Fruit fly (Drosophila melanogaster) whole organism, adult: ENCODE measurements around the gene CG6800.

ENCODE experiments used
- CG1620 ChIP-seq: fragments of 200-800 bp; sonication (Bioruptor generic); optimal IDR thresholded peaks from 2 replicates; lab custom pipeline; 2016; ENCODE audit warnings: missing biosample characterization, missing genetic modification characterization
- CG7045 ChIP-seq: fragments of 200-800 bp; sonication (Bioruptor generic); optimal IDR thresholded peaks from 2 replicates; lab custom pipeline; 2017; ENCODE audit warnings: missing biosample characterization, mild to moderate bottlenecking, missing genetic modification characterization
- Clk ChIP-seq: fragments of 200-800 bp; sonication (Bioruptor generic); optimal IDR thresholded peaks from 2 replicates; lab custom pipeline; 2017; ENCODE audit warnings: missing biosample characterization, missing genetic modification characterization
- Crg-1 ChIP-seq: fragments of 200-800 bp; sonication (Bioruptor generic); optimal IDR thresholded peaks from 2 replicates; lab custom pipeline; 2016; ENCODE audit warnings: missing biosample characterization, missing genetic modification characterization
- cic ChIP-seq: fragments of 200-800 bp; sonication (Bioruptor generic); optimal IDR thresholded peaks from 2 replicates; lab custom pipeline; 2017; ENCODE audit warnings: missing biosample characterization, mild to moderate bottlenecking, missing genetic modification characterization, moderate library complexity
- kay ChIP-seq: fragments of 200-800 bp; sonication (Bioruptor generic); peaks from one replicate; lab custom pipeline; 2016; ENCODE audit warnings: missing biosample characterization, missing genetic modification characterization, borderline replicate concordance
- ovo ChIP-seq: fragments of 200-800 bp; sonication (Bioruptor generic); optimal IDR thresholded peaks from 2 replicates; lab custom pipeline; 2016; ENCODE audit warnings: missing biosample characterization, missing genetic modification characterization

DNA sequence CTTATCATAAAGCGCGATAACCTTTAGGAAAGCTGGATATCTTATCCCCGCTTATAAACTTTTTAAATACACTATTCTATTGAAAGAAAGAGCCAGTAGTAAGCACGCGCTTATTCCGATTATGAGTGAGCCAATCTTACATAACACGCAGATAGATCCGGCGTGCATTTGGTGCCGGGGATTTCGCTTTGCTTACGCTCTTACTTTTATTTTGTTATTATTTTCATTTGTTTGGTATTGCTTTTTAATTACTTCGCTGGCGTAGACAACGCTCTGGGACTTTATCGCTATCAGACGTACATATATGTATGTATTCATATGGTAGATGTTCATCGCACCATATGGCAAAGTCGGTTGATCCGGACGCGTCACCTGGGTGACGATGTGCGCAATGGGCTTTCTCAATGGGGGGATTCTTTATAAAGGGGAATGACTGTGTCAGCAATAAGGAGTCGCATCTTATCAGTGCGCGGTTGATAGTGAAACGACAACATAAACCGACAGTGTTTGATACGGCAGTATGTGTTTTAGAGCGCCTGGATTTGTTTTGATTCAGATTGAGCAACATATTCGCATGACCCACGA lies 35.1 kb upstream of the CG6800 start:
- TF ChIP-seq Crg-1 (GFP tag; lab: Kevin White, UChicago), result no peak
- no peak for TF ChIP-seq CG1620 (GFP tag; lab: Kevin White, UChicago)
- TF ChIP-seq ovo, result no peak
- TF ChIP-seq kay (GFP tag; lab: Kevin White, UChicago), result peak; percentile 95
- no peak for TF ChIP-seq CG7045 (GFP tag; lab: Kevin White, UChicago)
- peak; percentile 72 for TF ChIP-seq cic (GFP tag; lab: Kevin White, UChicago)
- TF ChIP-seq Clk (GFP tag; lab: Kevin White, UChicago), result no peak
